Fruit fly (Drosophila melanogaster): ENCODE measurements around the gene MED1.
A peak's percentile ranks its signal among the peaks of the same experiment; 100 is the strongest.

The MED1 gene

DNA sequence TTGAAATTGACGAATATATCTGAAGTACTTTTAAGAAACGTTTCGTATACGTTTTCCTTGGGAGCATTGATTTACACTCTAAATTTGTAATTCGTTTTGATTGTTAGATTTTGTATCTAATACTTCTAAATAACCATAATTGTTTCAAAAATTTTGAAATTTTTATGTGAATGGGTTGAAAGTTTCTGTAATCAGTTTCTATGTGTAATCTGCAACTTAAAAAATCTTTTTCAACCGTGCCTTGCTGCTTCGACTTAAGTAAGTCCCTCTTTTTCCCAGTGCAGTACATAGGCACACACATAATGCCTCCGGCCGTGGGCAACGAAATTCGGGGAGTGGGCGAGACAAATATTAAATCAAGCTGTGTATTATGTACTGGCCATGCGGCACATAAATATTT lies 48.8 kb downstream of the MED1 start (continued):
- TF ChIP-seq CG14667 (GFP tag; IDR thresholded peaks at IDR 0.05) (0 out of 2 replicates have a peak, but pooled peaks have one; percentile 12), CG18262 (tag; optimal IDR thresholded peaks at IDR 0.05) (peak; percentile 51), ci (GFP tag; IDR thresholded peaks at IDR 0.05) (no peak), Abd-B (GFP tag; optimal IDR thresholded peaks at IDR 0.05) (no peak), CG9797 (GFP tag; optimal IDR thresholded peaks at IDR 0.05) (no peak), CG9932 (GFP tag; IDR thresholded peaks at IDR 0.05) (no peak), CG9727 (GFP tag; optimal IDR thresholded peaks at IDR 0.05) (peak; percentile 38), CG10209 (GFP tag; optimal IDR thresholded peaks at IDR 0.05) (no peak), CG2712 (tag; optimal IDR thresholded peaks at IDR 0.05) (peak; percentile 44), ash1 (GFP tag; optimal IDR thresholded peaks at IDR 0.05) (no peak), Hmr (GFP tag; optimal IDR thresholded peaks at IDR 0.05) (no peak), HLH54F (GFP tag; optimal IDR thresholded peaks at IDR 0.05) (no peak), CG5245 (GFP tag; optimal IDR thresholded peaks at IDR 0.05) (no peak), CG17328 (GFP tag; IDR thresholded peaks at IDR 0.05) (peak; percentile 42; the same call in 1 of the 2 replicates), fu2 (GFP tag; optimal IDR thresholded peaks at IDR 0.05) (no peak), CG1602 (GFP tag; optimal IDR thresholded peaks at IDR 0.05) (peak; percentile 19), Oli (tag; optimal IDR thresholded peaks at IDR 0.05) (peak; percentile 26), Optix (GFP tag; IDR thresholded peaks at IDR 0.05) (no peak), sc (optimal IDR thresholded peaks at IDR 0.05) (no peak), sc (GFP tag; optimal IDR thresholded peaks at IDR 0.05) (no peak), bowl (GFP tag; IDR thresholded peaks at IDR 0.05) (no peak), hth (optimal IDR thresholded peaks at IDR 0.05) (no peak), CG10979 (tag; optimal IDR thresholded peaks at IDR 0.05) (peak; percentile 60), bbx (GFP tag; IDR thresholded peaks at IDR 0.05; ENCODE audit: partially characterized antibody) (no peak), Chrac-16 (GFP tag; optimal IDR thresholded peaks at IDR 0.05) (no peak), Xbp1 (GFP tag; optimal IDR thresholded peaks at IDR 0.05) (no peak), CG8478 (optimal IDR thresholded peaks at IDR 0.05) (no peak), bsh (GFP tag; optimal IDR thresholded peaks at IDR 0.05) (peak in 1 of 2 experiments; percentile 52), CG11398 (GFP tag; optimal IDR thresholded peaks at IDR 0.05) (no peak), Hr3 (GFP tag; optimal IDR thresholded peaks at IDR 0.05) (peak; percentile 31), CG15696 (tag; optimal IDR thresholded peaks at IDR 0.05) (peak; percentile 19), CG11696 (GFP tag; IDR thresholded peaks at IDR 0.05) (no peak), prd (optimal IDR thresholded peaks at IDR 0.05) (no peak), prd (GFP tag; IDR thresholded peaks at IDR 0.05) (peak; percentile 52; the same call in 2 of the 3 replicates), CG12744 (GFP tag; optimal IDR thresholded peaks at IDR 0.05) (no peak), CG18764 (GFP tag; optimal IDR thresholded peaks at IDR 0.05) (peak; percentile 0), NC2α (GFP tag; optimal IDR thresholded peaks at IDR 0.05) (no peak), CG9876 (GFP tag; optimal IDR thresholded peaks at IDR 0.05) (no peak), CG34376 (GFP tag; optimal IDR thresholded peaks at IDR 0.05) (no peak), CG3726 (GFP tag; IDR thresholded peaks at IDR 0.05) (no peak), CG10267 (tag; optimal IDR thresholded peaks at IDR 0.05) (peak; percentile 23), CG1024 (GFP tag; IDR thresholded peaks at IDR 0.05) (no peak), chn (GFP tag; optimal IDR thresholded peaks at IDR 0.05) (peak; percentile 8), CG17612 (GFP tag; IDR thresholded peaks at IDR 0.05) (no peak), az2 (GFP tag; optimal IDR thresholded peaks at IDR 0.05) (peak; percentile 26), CG31388 (GFP tag; optimal IDR thresholded peaks at IDR 0.05) (no peak), CG13775 (GFP tag; optimal IDR thresholded peaks at IDR 0.05) (peak; percentile 10)
